Worm (Caenorhabditis elegans) whole organism, L4/young adult: ENCODE data around the gene myo-3.

Experiments
- W03F9.2 ChIP-seq: fragments of 150-350 bp; optimal IDR thresholded peaks from 2 replicates; lab custom pipeline; 2014; ENCODE audit warnings: missing biosample characterization, missing genetic modification characterization
- dao-5 ChIP-seq: sonication (generic microtip); optimal IDR thresholded peaks from 2 replicates; lab custom pipeline; 2016; ENCODE audit warnings: missing genotype, missing genetic modification characterization, moderate library complexity, missing compliant biosample characterization
- him-1 ChIP-seq: sonication (generic microtip); optimal IDR thresholded peaks from 2 replicates; lab custom pipeline; 2016; ENCODE audit warnings: missing genotype, missing genetic modification reagents, missing genetic modification characterization, missing compliant biosample characterization

DNA sequence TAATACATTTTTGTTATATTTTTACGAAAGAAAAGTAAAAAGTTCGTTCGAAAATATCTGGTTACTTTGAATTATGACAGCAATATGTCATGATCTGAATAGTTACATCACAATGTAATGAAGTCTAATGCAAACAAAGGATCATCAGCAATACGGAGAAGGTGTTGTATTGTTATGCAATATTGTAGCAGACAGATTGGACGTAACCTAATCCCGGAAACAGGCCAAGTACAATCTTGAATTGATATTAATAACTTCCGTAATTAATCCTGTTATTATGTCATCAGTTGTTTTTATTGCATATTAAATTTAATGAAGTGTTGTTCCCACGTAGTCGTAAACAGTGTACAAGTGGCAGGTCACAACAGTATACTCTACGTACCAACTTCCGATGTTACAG lies 47.4 kb upstream of the myo-3 start:
- TF ChIP-seq him-1 (tag; lab: Kevin White, UChicago) (no peak), W03F9.2 (tag; lab: Kevin White, UChicago) (no peak), dao-5 (tag; lab: Kevin White, UChicago) (no peak)
